Worm (Caenorhabditis elegans) whole organism, midembryonic: ENCODE measurements around the gene F28A10.4.

Experiments used
- T22C8.4 ChIP-seq: fragments of 200-800 bp; sonication (Bioruptor generic); IDR thresholded peaks from 2 replicates; pipeline ENCODE4 v1.3.6; 2022; ENCODE audit warnings: missing genetic modification characterization, missing compliant biosample characterization
- cog-1 ChIP-seq: sonication (generic microtip); optimal IDR thresholded peaks from 2 replicates; lab custom pipeline; 2016; ENCODE audit warnings: missing genetic modification characterization, missing compliant biosample characterization
- flt-1 ChIP-seq: fragments of 200-800 bp; sonication (Bioruptor generic); IDR thresholded peaks from 2 replicates; pipeline ENCODE4 v1.3.6; 2022; ENCODE audit warnings: missing genetic modification characterization, missing compliant biosample characterization
- klf-2 ChIP-seq: fragments of 200-800 bp; sonication (Bioruptor generic); conservative IDR thresholded peaks from 2 replicates; pipeline ENCODE4 v1.3.6; 2022; ENCODE audit warnings: missing genetic modification reagents, missing genetic modification characterization, missing compliant biosample characterization
- med-1 ChIP-seq: sonication (generic microtip); optimal IDR thresholded peaks from 2 replicates; lab custom pipeline; 2017; ENCODE audit warnings: missing genetic modification characterization, mild to moderate bottlenecking, missing compliant biosample characterization, antibody characterized with exemption, missing genetic modification reagents; ENCODE audit not compliant: insufficient read depth
- ref-1 ChIP-seq: fragments of 200-800 bp; sonication (Bioruptor generic); conservative IDR thresholded peaks from 2 replicates; pipeline ENCODE4 v1.3.6; 2022; ENCODE audit warnings: missing genetic modification reagents, missing genetic modification characterization, missing compliant biosample characterization
- tab-1 ChIP-seq: fragments of 200-800 bp; sonication (Bioruptor generic); IDR thresholded peaks from 2 replicates; pipeline ENCODE4 v1.3.6; 2022; ENCODE audit warnings: missing genetic modification characterization, missing compliant biosample characterization
- ztf-23 ChIP-seq: fragments of 200-800 bp; sonication (Bioruptor generic); IDR thresholded peaks from 2 replicates; pipeline ENCODE4 v1.3.6; 2022; ENCODE audit warnings: missing genetic modification reagents, missing genetic modification characterization, missing compliant biosample characterization
- ztf-29 ChIP-seq: fragments of 200-800 bp; sonication (Bioruptor generic); IDR thresholded peaks from 2 replicates; pipeline ENCODE4 v1.3.6; 2022; ENCODE audit warnings: missing genetic modification reagents, missing genetic modification characterization, missing compliant biosample characterization

F28A10.4 gene

DNA sequence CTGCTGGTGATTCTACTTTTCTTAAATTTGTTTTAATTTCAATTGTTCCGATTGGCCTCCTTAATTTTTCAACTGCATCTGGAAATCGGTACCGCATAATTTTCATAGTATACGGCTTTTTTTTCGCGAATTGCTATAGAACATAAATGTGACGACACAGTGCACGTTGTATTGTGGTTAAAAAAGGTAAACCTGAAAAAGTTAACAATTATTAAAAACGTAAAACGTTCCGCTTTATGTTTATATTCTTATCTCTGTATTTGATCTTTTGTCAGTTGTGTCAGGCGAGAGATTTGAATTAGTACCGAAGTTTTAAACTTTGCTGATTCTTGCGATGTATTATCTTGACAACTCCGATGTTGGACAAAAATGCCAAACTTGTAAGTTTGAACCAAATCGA, 17.5 kb downstream of the F28A10.4 start, which contains the start of gene Y46B2A.4:
TSS of gene Y46B2A.4 (plus strand) at position 301 of the 400 bp plus-strand sequence.
- TF ChIP-seq tab-1 (GFP tag; lab: Robert Waterston, UW) (no peak), flt-1 (GFP tag; lab: Robert Waterston, UW) (no peak), ztf-23 (GFP tag; lab: Robert Waterston, UW) (no peak), ztf-29 (GFP tag; lab: Robert Waterston, UW) (no peak), klf-2 (GFP tag; lab: Robert Waterston, UW) (no peak), ref-1 (GFP tag; lab: Robert Waterston, UW) (no peak), T22C8.4 (no peak), med-1 (GFP tag; lab: Kevin White, UChicago) (no peak), cog-1 (no peak)

DNA sequence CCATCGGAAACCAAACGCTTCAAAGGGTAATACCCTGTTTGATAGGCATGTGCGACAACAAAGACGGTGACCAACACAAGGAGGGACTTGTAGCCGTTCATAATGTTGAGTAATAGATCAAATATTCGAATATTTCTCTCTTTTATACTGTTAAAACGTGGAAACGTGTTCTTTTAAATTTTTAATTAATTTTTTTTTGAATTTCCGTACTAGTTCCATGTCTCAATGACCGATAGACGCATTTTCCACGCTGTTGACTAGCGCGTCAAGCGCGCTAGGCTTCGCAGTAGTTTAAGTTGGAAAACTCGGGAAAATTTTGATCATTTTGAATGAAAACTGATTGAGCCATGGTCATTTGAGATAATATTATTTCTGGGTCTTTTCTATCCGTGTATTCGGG, 22.7 kb downstream of the F28A10.4 start, which contains the start of gene Y46B2A.3:
TSS of gene Y46B2A.3 (minus strand) at position 101 of the 400 bp plus-strand sequence.
- TF ChIP-seq med-1 (GFP tag; lab: Kevin White, UChicago) (no peak), flt-1 (GFP tag; lab: Robert Waterston, UW) (no peak), ref-1 (GFP tag; lab: Robert Waterston, UW) (no peak), klf-2 (GFP tag; lab: Robert Waterston, UW) (no peak), tab-1 (GFP tag; lab: Robert Waterston, UW) (no peak), T22C8.4 (no peak), ztf-29 (GFP tag; lab: Robert Waterston, UW) (no peak), ztf-23 (GFP tag; lab: Robert Waterston, UW) (no peak), cog-1 (no peak)

DNA sequence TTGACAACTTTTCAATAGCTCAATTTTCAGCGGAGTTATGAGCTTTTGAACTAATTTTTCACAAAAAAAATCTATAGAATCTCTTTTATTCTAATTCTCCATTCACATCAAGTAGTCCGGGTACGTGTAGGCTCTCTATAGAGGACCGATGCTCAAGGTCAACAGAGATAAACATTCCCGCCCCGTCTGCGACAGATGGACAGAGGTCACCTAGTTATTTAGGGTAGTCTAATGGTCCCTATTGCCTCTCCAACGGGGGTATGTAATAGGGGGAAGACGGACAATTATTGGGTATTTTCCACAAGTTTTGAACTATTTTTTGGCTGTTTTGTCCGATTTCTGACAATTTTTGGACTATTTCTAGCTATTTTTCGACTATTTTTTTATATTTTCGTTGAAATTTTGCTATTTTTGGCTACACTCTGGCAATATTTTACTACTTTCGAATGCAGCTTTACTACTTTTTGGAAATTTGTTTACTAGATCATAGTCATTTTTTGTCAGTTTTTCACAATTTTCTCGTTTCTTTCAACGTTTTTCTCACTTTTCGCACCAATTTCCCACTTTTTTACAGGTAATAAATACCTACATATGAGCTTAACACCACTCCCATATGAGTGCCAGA, 24.3 kb downstream of the F28A10.4 start, which contains the start of gene fbxc-51:
TSS of gene fbxc-51 (plus strand) at position 575 of the 625 bp plus-strand sequence.
- TF ChIP-seq tab-1 (GFP tag; lab: Robert Waterston, UW): no peak
- no peak for TF ChIP-seq T22C8.4

DNA sequence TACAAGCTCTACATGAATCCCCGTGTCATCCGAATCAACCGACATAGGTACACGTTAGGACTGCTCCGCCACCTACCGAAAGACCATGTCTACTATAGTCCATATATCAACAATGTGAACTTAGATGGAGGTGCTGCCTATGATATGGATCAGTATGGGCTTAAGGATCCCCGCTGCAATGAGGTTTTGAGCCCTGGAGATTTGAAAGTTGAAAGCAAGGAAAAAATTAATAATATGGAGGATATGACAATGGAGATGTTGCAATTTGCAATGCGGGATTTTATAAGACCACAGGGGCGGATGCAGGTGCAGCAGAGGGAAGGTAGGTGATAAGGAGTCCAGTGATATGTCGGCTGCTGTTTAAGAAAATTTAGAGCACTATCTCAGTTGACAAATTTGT, 25.2 kb downstream of the F28A10.4 start:
- no peak for TF ChIP-seq ztf-23 (GFP tag; lab: Robert Waterston, UW)
- TF ChIP-seq med-1 (GFP tag; lab: Kevin White, UChicago): no peak
- TF ChIP-seq T22C8.4: no peak
- TF ChIP-seq klf-2 (GFP tag; lab: Robert Waterston, UW): no peak
- no peak for TF ChIP-seq flt-1 (GFP tag; lab: Robert Waterston, UW)
- no peak for TF ChIP-seq ref-1 (GFP tag; lab: Robert Waterston, UW)
- no peak for TF ChIP-seq tab-1 (GFP tag; lab: Robert Waterston, UW)
- TF ChIP-seq cog-1: no peak
- TF ChIP-seq ztf-29 (GFP tag; lab: Robert Waterston, UW): no peak

DNA sequence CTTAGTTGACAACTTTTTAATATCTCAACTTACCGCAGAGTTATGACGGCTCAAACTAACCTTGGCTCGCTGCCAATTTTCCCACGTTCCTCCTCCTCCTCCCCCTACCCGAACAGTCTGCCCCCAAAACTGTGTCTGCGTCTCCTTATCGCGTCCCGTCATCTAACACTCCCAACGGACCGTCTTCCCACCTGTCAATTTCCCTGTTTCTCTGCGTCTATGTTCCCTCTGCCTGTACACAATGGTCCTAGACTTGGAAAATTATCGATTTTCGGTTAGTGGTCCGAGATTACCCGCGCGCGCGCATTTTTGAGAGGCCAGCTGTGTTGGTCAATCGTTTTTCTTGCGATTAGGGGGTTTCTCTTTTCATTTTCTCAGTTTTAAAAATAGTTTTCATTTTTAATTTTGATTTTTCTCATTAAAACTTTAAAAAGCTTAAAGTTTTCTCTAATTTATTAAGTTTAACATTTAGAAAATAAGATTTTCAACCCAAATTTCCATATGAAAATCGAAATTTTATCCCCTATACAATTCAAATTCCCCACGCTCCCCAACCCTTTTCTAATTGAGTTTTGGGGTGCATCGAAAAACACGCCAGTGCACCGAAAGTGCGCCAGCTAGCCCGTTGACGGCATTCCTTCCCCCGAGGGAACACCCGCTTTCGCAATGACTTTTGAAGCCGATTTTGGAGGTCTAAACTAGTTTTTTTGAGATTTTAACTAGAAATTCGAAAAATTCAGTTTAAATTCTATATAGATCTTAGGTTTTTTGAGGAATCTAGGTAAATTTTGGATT, 29.1 kb downstream of the F28A10.4 start, which contains the start of gene alg-2:
TSS of gene alg-2 (plus strand) at position 220 of the 795 bp plus-strand sequence.
- TF ChIP-seq ztf-29 (GFP tag; lab: Robert Waterston, UW) (no peak), ref-1 (GFP tag; lab: Robert Waterston, UW) (no peak), tab-1 (GFP tag; lab: Robert Waterston, UW) (0 out of 2 replicates have a peak, but pooled peaks have one; percentile 41), med-1 (GFP tag; lab: Kevin White, UChicago) (no peak), flt-1 (GFP tag; lab: Robert Waterston, UW) (0 out of 2 replicates have a peak, but pooled peaks have one; percentile 15), T22C8.4 (peak; percentile 71; the same call in 1 of the 2 replicates)

DNA sequence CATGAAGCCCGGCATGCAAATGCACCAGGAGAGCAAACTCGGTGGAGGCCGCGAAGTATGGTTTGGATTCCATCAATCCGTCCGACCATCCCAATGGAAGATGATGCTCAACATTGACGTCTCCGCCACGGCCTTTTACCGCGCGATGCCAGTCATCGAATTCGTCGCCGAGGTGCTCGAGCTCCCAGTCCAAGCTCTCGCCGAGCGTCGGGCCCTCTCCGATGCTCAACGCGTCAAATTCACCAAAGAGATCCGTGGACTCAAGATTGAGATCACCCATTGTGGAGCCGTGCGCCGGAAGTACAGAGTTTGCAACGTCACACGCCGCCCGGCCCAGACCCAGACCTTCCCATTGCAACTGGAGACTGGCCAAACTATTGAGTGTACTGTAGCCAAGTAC, 31.7 kb downstream of the F28A10.4 start:
- TF ChIP-seq ref-1 (GFP tag; lab: Robert Waterston, UW) (no peak), ztf-23 (GFP tag; lab: Robert Waterston, UW) (no peak), flt-1 (GFP tag; lab: Robert Waterston, UW) (no peak), klf-2 (GFP tag; lab: Robert Waterston, UW) (no peak), cog-1 (no peak), ztf-29 (GFP tag; lab: Robert Waterston, UW) (no peak), tab-1 (GFP tag; lab: Robert Waterston, UW) (no peak), med-1 (GFP tag; lab: Kevin White, UChicago) (no peak), T22C8.4 (no peak)

DNA sequence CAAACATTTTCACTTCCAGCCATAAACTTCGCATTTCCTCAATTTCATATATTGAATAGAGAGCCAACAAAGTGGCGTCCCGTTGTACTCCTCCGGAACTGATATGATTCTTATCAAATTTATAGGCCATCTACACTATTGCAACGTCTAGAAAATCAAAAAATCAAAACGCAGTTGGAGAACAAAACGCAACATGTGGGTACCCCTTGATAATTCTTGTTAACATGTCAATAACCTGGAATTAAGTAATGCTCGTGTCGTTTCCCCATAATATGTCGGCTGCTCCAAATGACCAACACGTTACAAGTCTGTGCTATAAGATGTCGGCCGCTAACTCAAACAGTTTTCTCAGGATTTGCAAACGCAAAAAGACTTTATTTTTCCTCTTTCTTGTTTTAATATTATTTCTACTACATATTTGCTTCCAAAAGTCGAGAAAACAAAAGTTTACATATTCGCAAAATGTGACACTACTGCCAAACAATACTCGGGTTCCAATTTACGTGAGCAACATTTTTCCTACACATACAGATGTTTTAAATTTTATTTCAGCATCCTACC, 36.7 kb downstream of the F28A10.4 start:
- no peak for TF ChIP-seq flt-1 (GFP tag; lab: Robert Waterston, UW)
- TF ChIP-seq T22C8.4: no peak
- no peak for TF ChIP-seq cog-1
- no peak for TF ChIP-seq klf-2 (GFP tag; lab: Robert Waterston, UW)
- no peak for TF ChIP-seq ztf-29 (GFP tag; lab: Robert Waterston, UW)
- TF ChIP-seq med-1 (GFP tag; lab: Kevin White, UChicago): no peak
- TF ChIP-seq ref-1 (GFP tag; lab: Robert Waterston, UW): no peak
- no peak for TF ChIP-seq tab-1 (GFP tag; lab: Robert Waterston, UW)

DNA sequence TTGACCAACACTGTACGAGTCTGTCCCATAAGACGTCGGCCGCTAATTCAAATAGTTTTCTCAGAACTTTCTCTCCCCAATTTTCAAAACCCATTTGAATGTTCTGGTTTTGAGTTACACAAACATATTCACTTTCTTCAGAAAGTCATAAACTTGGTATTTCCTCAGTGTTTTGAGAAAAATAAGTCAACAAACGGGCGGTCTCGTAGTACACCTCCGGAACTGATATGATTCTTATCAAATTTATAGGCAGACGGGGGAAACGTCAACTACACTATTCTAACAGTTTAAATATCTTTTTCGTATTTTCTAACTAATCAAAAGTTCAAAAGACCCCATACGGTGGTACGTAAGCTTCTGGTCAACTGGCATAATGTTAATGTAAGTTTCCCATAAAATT, 40.1 kb downstream of the F28A10.4 start:
- TF ChIP-seq ztf-29 (GFP tag; lab: Robert Waterston, UW) (no peak), med-1 (GFP tag; lab: Kevin White, UChicago) (no peak), ztf-23 (GFP tag; lab: Robert Waterston, UW) (no peak), flt-1 (GFP tag; lab: Robert Waterston, UW) (no peak), ref-1 (GFP tag; lab: Robert Waterston, UW) (no peak), T22C8.4 (no peak)

DNA sequence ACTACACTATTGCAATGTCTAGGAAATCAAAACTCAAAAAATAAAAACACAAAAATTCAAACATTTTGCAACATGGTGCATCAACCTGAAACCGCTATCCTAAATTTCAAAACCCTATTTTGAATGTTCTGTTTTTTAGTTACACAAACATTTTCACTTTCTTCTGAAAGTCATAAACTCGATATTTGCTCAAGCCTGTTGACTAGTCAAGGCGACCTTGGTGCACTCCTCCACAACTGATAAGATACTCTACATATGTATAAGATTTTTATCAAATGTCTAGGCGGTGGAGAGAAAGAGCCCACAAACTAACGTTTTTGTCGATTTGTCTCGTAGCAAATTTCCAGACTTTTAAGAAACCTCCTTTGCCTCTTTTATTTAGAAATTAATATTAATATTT, 44.0 kb downstream of the F28A10.4 start, which contains the start of gene T07D3.4:
TSS of gene T07D3.4 (plus strand) at position 286 of the 400 bp plus-strand sequence.
- TF ChIP-seq flt-1 (GFP tag; lab: Robert Waterston, UW) (no peak), ztf-23 (GFP tag; lab: Robert Waterston, UW) (no peak), tab-1 (GFP tag; lab: Robert Waterston, UW) (no peak), T22C8.4 (no peak)
